Worm (Caenorhabditis elegans): ENCODE data around the gene fbxa-164.

DNA sequence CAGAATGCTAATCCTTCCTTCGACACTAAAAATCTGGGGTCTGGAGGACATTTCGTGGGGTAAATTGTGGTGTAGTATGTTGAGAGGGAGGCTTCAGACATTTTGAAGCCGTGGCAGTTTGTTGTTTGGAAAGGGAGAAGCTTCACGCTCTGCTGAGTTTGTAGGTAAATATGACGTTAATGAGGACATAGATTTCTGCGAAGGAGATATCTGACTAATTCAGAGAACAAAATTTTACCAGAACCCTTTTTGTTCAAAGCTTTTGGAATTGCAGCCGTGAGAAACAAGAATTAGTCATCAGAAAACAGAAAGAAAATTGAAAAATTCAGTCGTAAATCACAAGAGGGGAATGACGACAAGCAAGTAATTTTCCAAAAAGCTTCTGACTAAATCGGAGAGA is 26.6 kb upstream of the fbxa-164 start, which contains the start of gene srh-72:
- no peak for TF ChIP-seq lin-38 (GFP tag; IDR thresholded peaks at IDR 0.05)
- no peak for TF ChIP-seq fos-1 (tag; optimal IDR thresholded peaks at IDR 0.05)
- TF ChIP-seq snpc-4 (tag; optimal IDR thresholded peaks at IDR 0.05) = no peak
